Fruit fly (Drosophila melanogaster): Measurements from ENCODE around the gene CG10077.

CG10077 gene

dm6 chr3L:6968961-6969814 lies 13.5 kb upstream of the CG10077 start, which contains the start of the genes Mis12 and CG9953 (continued):
- peak; percentile 32 for TF ChIP-seq Abd-B (GFP tag; optimal IDR thresholded peaks at IDR 0.05)
- no peak; the same call in 2 of the 3 replicates for TF ChIP-seq ken (GFP tag; IDR thresholded peaks at IDR 0.05)
- TF ChIP-seq CG32532 (GFP tag; IDR thresholded peaks at IDR 0.05): peak; percentile 69
- TF ChIP-seq CG34422 (GFP tag; IDR thresholded peaks at IDR 0.05): 0 out of 3 replicates have a peak, but pooled peaks have one; percentile 30
- TF ChIP-seq Hsf (GFP tag; optimal IDR thresholded peaks at IDR 0.05): peak; percentile 39
- no peak for TF ChIP-seq CG7963 (GFP tag; IDR thresholded peaks at IDR 0.05; ENCODE audit: partially characterized antibody)
- TF ChIP-seq dm (GFP tag; optimal IDR thresholded peaks at IDR 0.05): no peak
- TF ChIP-seq bsh (GFP tag; optimal IDR thresholded peaks at IDR 0.05): peak; percentile 15 to 28
- peak; percentile 64 for TF ChIP-seq CG12391 (tag; optimal IDR thresholded peaks at IDR 0.05)
- no peak for TF ChIP-seq h (optimal IDR thresholded peaks at IDR 0.05)
- TF ChIP-seq Ravus (GFP tag; IDR thresholded peaks at IDR 0.05): no peak
- TF ChIP-seq ap (GFP tag; IDR thresholded peaks at IDR 0.05): 0 out of 2 replicates have a peak, but pooled peaks have one; percentile 5
- no peak for TF ChIP-seq CG1792 (GFP tag; optimal IDR thresholded peaks at IDR 0.05)
- TF ChIP-seq prd (optimal IDR thresholded peaks at IDR 0.05): no peak
- TF ChIP-seq prd (GFP tag; IDR thresholded peaks at IDR 0.05): peak; percentile 38; the same call in 2 of the 3 replicates
- TF ChIP-seq Lpt (GFP tag; optimal IDR thresholded peaks at IDR 0.05): no peak
- peak; percentile 49 for TF ChIP-seq CG1602 (GFP tag; optimal IDR thresholded peaks at IDR 0.05)
- TF ChIP-seq CG9727 (GFP tag; optimal IDR thresholded peaks at IDR 0.05): peak; percentile 68
- 0 out of 2 replicates have a peak, but pooled peaks have one; percentile 20 for TF ChIP-seq esg (GFP tag; conservative IDR thresholded peaks at IDR 0.05)
- TF ChIP-seq Xrp1 (GFP tag; IDR thresholded peaks at IDR 0.05): peak; percentile 25; the same call in 1 of the 2 replicates
- no peak for TF ChIP-seq CG5245 (GFP tag; optimal IDR thresholded peaks at IDR 0.05)
- TF ChIP-seq zfh1 (GFP tag; IDR thresholded peaks at IDR 0.05): peak; percentile 23; the same call in 1 of the 3 replicates
- TF ChIP-seq Nf-YA (GFP tag; IDR thresholded peaks at IDR 0.05): no peak
- TF ChIP-seq lmd (GFP tag; IDR thresholded peaks at IDR 0.05): peak; percentile 48

dm6 chr3L:6967797-6968196 lies 12.1 kb upstream of the CG10077 start, which contains the start of gene CG10064:
CG10064 (minus strand) TSS chr3L:6967897.
- no peak for TF ChIP-seq lab (GFP tag; optimal IDR thresholded peaks at IDR 0.05)
- TF ChIP-seq CG2712 (tag; optimal IDR thresholded peaks at IDR 0.05): no peak
- TF ChIP-seq gfzf (GFP tag; optimal IDR thresholded peaks at IDR 0.05): no peak
- no peak for TF ChIP-seq CG31365 (tag; optimal IDR thresholded peaks at IDR 0.05)
- TF ChIP-seq CG6175 (GFP tag; IDR thresholded peaks at IDR 0.05): no peak
- no peak for TF ChIP-seq run (tag; optimal IDR thresholded peaks at IDR 0.05)
- no peak for TF ChIP-seq Dfd (GFP tag; optimal IDR thresholded peaks at IDR 0.05)
- no peak for TF ChIP-seq hkb (optimal IDR thresholded peaks at IDR 0.05)
- no peak for TF ChIP-seq hkb (GFP tag; IDR thresholded peaks at IDR 0.05)

- TF ChIP-seq hbn (GFP tag; IDR thresholded peaks at IDR 0.05; ENCODE audit: partially characterized antibody): 0 out of 2 replicates have a peak, but pooled peaks have one; percentile 23
- TF ChIP-seq CG4424 (GFP tag; optimal IDR thresholded peaks at IDR 0.05): peak; percentile 19
- peak; percentile 22 for TF ChIP-seq NC2β (GFP tag; optimal IDR thresholded peaks at IDR 0.05)
- TF ChIP-seq CG4820 (GFP tag; optimal IDR thresholded peaks at IDR 0.05): no peak
- TF ChIP-seq TFAM (GFP tag; optimal IDR thresholded peaks at IDR 0.05): no peak
- no peak for TF ChIP-seq CG6654 (GFP tag; optimal IDR thresholded peaks at IDR 0.05)
- no peak for TF ChIP-seq bcd (GFP tag; optimal IDR thresholded peaks at IDR 0.05)
- TF ChIP-seq CG13424 (tag; optimal IDR thresholded peaks at IDR 0.05): no peak
- TF ChIP-seq CG1024 (GFP tag; IDR thresholded peaks at IDR 0.05): peak; percentile 28; the same call in 1 of the 2 replicates
- peak; percentile 43 for TF ChIP-seq chn (GFP tag; optimal IDR thresholded peaks at IDR 0.05)
- peak; percentile 27 for TF ChIP-seq Fer3 (tag; optimal IDR thresholded peaks at IDR 0.05)
- TF ChIP-seq pzg (GFP tag; optimal IDR thresholded peaks at IDR 0.05): peak; percentile 82
- peak; percentile 11 for TF ChIP-seq Xbp1 (GFP tag; optimal IDR thresholded peaks at IDR 0.05)
- no peak for TF ChIP-seq CG3726 (GFP tag; IDR thresholded peaks at IDR 0.05)
- no peak for TF ChIP-seq maf-S (GFP tag; optimal IDR thresholded peaks at IDR 0.05)
These were observed 8.9 kb upstream of the CG10077 start, which contains the start of gene sgl for dm6 chr3L:6964488-6965152. sgl (minus strand) TSS chr3L:6964758.

All from whole organism, embryonic.